Worm (Caenorhabditis elegans) whole organism, L1 larva: ENCODE results near the gene W06D11.5.

ENCODE experiments used
- nhr-11 ChIP-seq: fragments of 150-350 bp; optimal IDR thresholded peaks from 2 replicates; lab custom pipeline; 2014; ENCODE audit warnings: missing biosample characterization, missing genetic modification characterization
- pqm-1 ChIP-seq: sonication (generic microtip); optimal IDR thresholded peaks from 3 replicates; lab custom pipeline; 2017; ENCODE audit warnings: missing biosample characterization, missing genetic modification characterization

DNA sequence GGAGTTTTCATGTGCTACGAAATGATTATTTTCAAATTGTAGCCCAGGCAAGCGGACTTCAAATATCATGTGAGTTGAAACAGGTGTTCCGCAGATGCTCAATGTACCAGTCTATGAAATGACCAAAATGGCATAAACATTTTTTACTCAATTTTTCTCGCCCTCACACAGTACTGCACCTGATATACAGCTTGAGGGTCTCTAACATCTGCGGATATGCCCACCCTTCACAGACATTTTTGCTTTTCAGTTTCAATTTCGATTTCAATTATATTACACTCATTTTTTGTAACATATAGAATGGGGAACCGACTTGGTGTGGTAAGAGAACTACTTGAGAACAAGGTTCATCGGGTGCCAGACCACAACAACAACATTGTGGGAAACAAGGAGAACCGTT lies 46.8 kb downstream of the W06D11.5 start, which contains the start of gene F42F12.11:
- TF ChIP-seq nhr-11 (tag; lab: Kevin White, UChicago), result no peak
- TF ChIP-seq pqm-1 (tag; lab: Kevin White, UChicago), result no peak
